Fruit fly (Drosophila melanogaster): Measurements from ENCODE around the gene CG10038.

dm6 chr3R:12316420-12316819, 34.0 kb downstream of the CG10038 start:
- TF ChIP-seq Ets98B (GFP tag; IDR thresholded peaks at IDR 0.05) (no peak), CG8159 (tag; optimal IDR thresholded peaks at IDR 0.05) (no peak), Pif1B (GFP tag; optimal IDR thresholded peaks at IDR 0.05) (no peak), rn (GFP tag; IDR thresholded peaks at IDR 0.05) (no peak), CG15710 (tag; optimal IDR thresholded peaks at IDR 0.05) (no peak), CG12605 (GFP tag; IDR thresholded peaks at IDR 0.05) (no peak), fd96Ca (GFP tag; IDR thresholded peaks at IDR 0.05) (no peak), Pif1A (GFP tag; optimal IDR thresholded peaks at IDR 0.05) (no peak)
